Fruit fly (Drosophila melanogaster): Measurements from ENCODE around the gene LSm-4.

Gene LSm-4

dm6 chr2L:10387869-10388726, 16.9 kb downstream of the LSm-4 start, which contains the start of gene da:
Gene da (plus strand): TSS chr2L:10388105.
- TF ChIP-seq usp (GFP tag; optimal IDR thresholded peaks at IDR 0.05) (no peak), CG4328 (GFP tag; optimal IDR thresholded peaks at IDR 0.05) (no peak), Oaz (GFP tag; IDR thresholded peaks at IDR 0.05) (no peak), Nf-YA (GFP tag; IDR thresholded peaks at IDR 0.05) (no peak), bsh (GFP tag; optimal IDR thresholded peaks at IDR 0.05) (peak in 1 of 2 experiments; percentile 58), Bgb (GFP tag; IDR thresholded peaks at IDR 0.05; ENCODE audit: partially characterized antibody) (peak; percentile 49; the same call in 1 of the 2 replicates), Optix (GFP tag; IDR thresholded peaks at IDR 0.05) (no peak), CG7372 (GFP tag; IDR thresholded peaks at IDR 0.05) (0 out of 2 replicates have a peak, but pooled peaks have one; percentile 29), Hmx (GFP tag; optimal IDR thresholded peaks at IDR 0.05) (peak; percentile 49), crc (GFP tag; optimal IDR thresholded peaks at IDR 0.05) (peak; percentile 34), Sin3A (optimal IDR thresholded peaks at IDR 0.05) (no peak), odd (GFP tag; optimal IDR thresholded peaks at IDR 0.05) (peak; percentile 23), PHDP (tag; optimal IDR thresholded peaks at IDR 0.05) (peak; percentile 68), Awh (GFP tag; IDR thresholded peaks at IDR 0.05) (peak; percentile 52; the same call in 1 of the 2 replicates), Pdp1 (GFP tag; optimal IDR thresholded peaks at IDR 0.05) (peak; percentile 33 to 69), salm (tag; optimal IDR thresholded peaks at IDR 0.05) (peak; percentile 29), Stat92E (GFP tag; optimal IDR thresholded peaks at IDR 0.05) (no peak), Tbp (GFP tag; optimal IDR thresholded peaks at IDR 0.05) (no peak), Dll (GFP tag; IDR thresholded peaks at IDR 0.05; ENCODE audit: partially characterized antibody) (peak; percentile 46; the same call in 2 of the 4 replicates), Ssrp (tag; optimal IDR thresholded peaks at IDR 0.05) (peak; percentile 58), ham (GFP tag; IDR thresholded peaks at IDR 0.05) (no peak), CG15479 (GFP tag; optimal IDR thresholded peaks at IDR 0.05) (peak; percentile 81), Sox100B (GFP tag; optimal IDR thresholded peaks at IDR 0.05) (peak; percentile 51), nmo (GFP tag; optimal IDR thresholded peaks at IDR 0.05) (peak; percentile 73), ab (GFP tag; optimal IDR thresholded peaks at IDR 0.05) (no peak), HLH54F (GFP tag; optimal IDR thresholded peaks at IDR 0.05) (peak; percentile 65), CG31365 (tag; optimal IDR thresholded peaks at IDR 0.05) (no peak), CG3726 (GFP tag; IDR thresholded peaks at IDR 0.05) (no peak), CG1529 (GFP tag; optimal IDR thresholded peaks at IDR 0.05) (no peak), fd3F (GFP tag; optimal IDR thresholded peaks at IDR 0.05) (peak; percentile 35), CG1603 (tag; optimal IDR thresholded peaks at IDR 0.05) (peak; percentile 97), E2f1 (GFP tag; IDR thresholded peaks at IDR 0.05) (peak; percentile 50; the same call in 1 of the 2 replicates), bowl (GFP tag; IDR thresholded peaks at IDR 0.05) (no peak), eve (GFP tag; optimal IDR thresholded peaks at IDR 0.05) (peak in 1 of 2 experiments; percentile 76), Elba2 (GFP tag; optimal IDR thresholded peaks at IDR 0.05) (no peak), CG11456 (GFP tag; IDR thresholded peaks at IDR 0.05) (no peak; the same call in 2 of the 3 replicates), CG32532 (GFP tag; IDR thresholded peaks at IDR 0.05) (peak; percentile 66), Chrac-16 (GFP tag; optimal IDR thresholded peaks at IDR 0.05) (peak; percentile 56), CG14710 (tag; optimal IDR thresholded peaks at IDR 0.05) (peak; percentile 74), az2 (GFP tag; optimal IDR thresholded peaks at IDR 0.05) (peak; percentile 68), br (optimal IDR thresholded peaks at IDR 0.05) (no peak), CG34376 (GFP tag; optimal IDR thresholded peaks at IDR 0.05) (peak; percentile 16), sqz (GFP tag; optimal IDR thresholded peaks at IDR 0.05) (no peak), GATAe (GFP tag; conservative IDR thresholded peaks at IDR 0.05) (no peak), bigmax (GFP tag; optimal IDR thresholded peaks at IDR 0.05) (peak; percentile 32), lmd (GFP tag; IDR thresholded peaks at IDR 0.05) (no peak), vfl (GFP tag; optimal IDR thresholded peaks at IDR 0.05) (peak; percentile 53), ssp (GFP tag; IDR thresholded peaks at IDR 0.05) (peak; percentile 98), Rfx (GFP tag; IDR thresholded peaks at IDR 0.05) (peak; percentile 75), CG12236 (GFP tag; optimal IDR thresholded peaks at IDR 0.05) (peak; percentile 48)

Measured in whole organism, embryonic.